Worm (Caenorhabditis elegans) whole organism, L1 larva: ENCODE measurements around the gene oac-14.

Experiments used
- C04F5.9 ChIP-seq: sonication (generic microtip); optimal IDR thresholded peaks from 2 replicates; lab custom pipeline; 2016; ENCODE audit warnings: missing genetic modification characterization, missing compliant biosample characterization
- C16A3.4 ChIP-seq: fragments of 150-350 bp; optimal IDR thresholded peaks from 2 replicates; lab custom pipeline; 2014; ENCODE audit warnings: missing biosample characterization, missing genetic modification characterization
- ceh-88 ChIP-seq: fragments of 200-800 bp; sonication (Bioruptor generic); IDR thresholded peaks from 2 replicates; pipeline ENCODE4 v1.3.6; 2022; ENCODE audit warnings: missing genetic modification characterization, missing compliant biosample characterization
- dpl-1 ChIP-seq, 3 experiments: fragments of 150-350 bp in 2 of 3; sonication (generic microtip) in 1 of 3; optimal IDR thresholded peaks; 2 replicates each; lab custom pipeline; 2014 to 2017; ENCODE audit warnings: missing biosample characterization in 3 of 3, missing genetic modification characterization in 3 of 3, missing genetic modification reagents in 3 of 3
- dsc-1 ChIP-seq: sonication (generic microtip); optimal IDR thresholded peaks from 2 replicates; lab custom pipeline; 2016; ENCODE audit warnings: mild to moderate bottlenecking, missing genetic modification characterization, missing compliant biosample characterization
- efl-1 ChIP-seq, 4 experiments: fragments of 150-350 bp; optimal IDR thresholded peaks in 3 of 4; peaks in 1 of 4; 1 replicate in 1 of 4; 2 replicates in 3 of 4; lab custom pipeline; 2014; ENCODE audit warnings: missing biosample characterization in 2 of 4, missing genetic modification characterization in 2 of 4, missing genetic modification reagents in 2 of 4
- egl-13 ChIP-seq: sonication (generic microtip); optimal IDR thresholded peaks from 2 replicates; lab custom pipeline; 2016; ENCODE audit warnings: missing genotype, missing genetic modification reagents, missing genetic modification characterization, missing compliant biosample characterization
- elt-2 ChIP-seq: sonication (generic microtip); optimal IDR thresholded peaks from 2 replicates; lab custom pipeline; 2016; ENCODE audit warnings: missing genetic modification characterization, mild to moderate bottlenecking, inconsistent platforms, missing compliant biosample characterization, missing genetic modification reagents
- elt-3 ChIP-seq, 6 experiments: fragments of 150-350 bp in 1 of 6; sonication (generic microtip); optimal IDR thresholded peaks; 2 replicates each; lab custom pipeline; 2017 to 2018; ENCODE audit warnings: missing biosample characterization in 6 of 6, missing genetic modification characterization in 6 of 6, inconsistent platforms in 1 of 6
- fkh-10 ChIP-seq: sonication (generic microtip); optimal IDR thresholded peaks from 2 replicates; lab custom pipeline; 2017; ENCODE audit warnings: missing biosample characterization, missing genetic modification reagents, missing genetic modification characterization
- fkh-4 ChIP-seq: sonication (generic microtip); optimal IDR thresholded peaks from 2 replicates; lab custom pipeline; 2016; ENCODE audit warnings: missing compliant biosample characterization, missing genetic modification characterization, borderline replicate concordance
- fkh-8 ChIP-seq: sonication (generic microtip); optimal IDR thresholded peaks from 2 replicates; lab custom pipeline; 2016; ENCODE audit warnings: mild to moderate bottlenecking, missing genetic modification characterization, missing compliant biosample characterization
- fos-1 ChIP-seq: fragments of 150-350 bp; optimal IDR thresholded peaks from 2 replicates; lab custom pipeline; 2014; ENCODE audit warnings: missing biosample characterization, missing genetic modification characterization
- grh-1 ChIP-seq: fragments of 200-800 bp; sonication (Bioruptor generic); IDR thresholded peaks from 2 replicates; pipeline ENCODE4 v1.3.6; 2022; ENCODE audit warnings: missing genetic modification reagents, missing genetic modification characterization, missing compliant biosample characterization
- lin-14 ChIP-seq: fragments of 200-800 bp; sonication (Bioruptor generic); optimal IDR thresholded peaks from 2 replicates; lab custom pipeline; 2018; ENCODE audit warnings: mild to moderate bottlenecking, missing genetic modification characterization, moderate library complexity, missing compliant biosample characterization
- lin-15B ChIP-seq: fragments of 150-350 bp; sonication (generic microtip); optimal IDR thresholded peaks from 3 replicates; lab custom pipeline; 2014; ENCODE audit warnings: missing biosample characterization, missing genetic modification characterization
- lin-35 ChIP-seq, 2 experiments: fragments of 150-350 bp; optimal IDR thresholded peaks; 2 replicates each; lab custom pipeline; 2014; ENCODE audit warnings: missing biosample characterization in 2 of 2, missing genetic modification characterization in 2 of 2, missing genetic modification reagents in 2 of 2
- lin-39 ChIP-seq: fragments of 150-350 bp; optimal IDR thresholded peaks from 2 replicates; lab custom pipeline; 2014; ENCODE audit warnings: missing biosample characterization, missing genetic modification reagents, missing genetic modification characterization
- lsy-2 ChIP-seq, 2 experiments: fragments of 150-350 bp; optimal IDR thresholded peaks; 2 replicates each; lab custom pipeline; 2014; ENCODE audit warnings: missing biosample characterization in 2 of 2, missing genetic modification characterization in 2 of 2
- mdl-1 ChIP-seq, 2 experiments: fragments of 150-350 bp; optimal IDR thresholded peaks; 2 replicates each; lab custom pipeline; 2014 to 2017; ENCODE audit warnings: missing biosample characterization in 2 of 2, missing genetic modification characterization in 2 of 2, inconsistent platforms in 1 of 2
- mep-1 ChIP-seq: fragments of 150-350 bp; optimal IDR thresholded peaks from 2 replicates; lab custom pipeline; 2014; ENCODE audit warnings: missing biosample characterization, missing genetic modification characterization
- nhr-28 ChIP-seq: fragments of 150-350 bp; optimal IDR thresholded peaks from 2 replicates; lab custom pipeline; 2014; ENCODE audit warnings: missing biosample characterization, missing genetic modification characterization
- nhr-71 ChIP-seq: sonication (generic microtip); optimal IDR thresholded peaks from 2 replicates; lab custom pipeline; 2016; ENCODE audit warnings: mild to moderate bottlenecking, missing genetic modification characterization, moderate library complexity, missing compliant biosample characterization
- nhr-76 ChIP-seq: sonication (generic microtip); optimal IDR thresholded peaks from 2 replicates; lab custom pipeline; 2017; ENCODE audit warnings: missing biosample characterization, missing genetic modification characterization
- nhr-77 ChIP-seq: fragments of 150-350 bp; optimal IDR thresholded peaks from 2 replicates; lab custom pipeline; 2014; ENCODE audit warnings: missing biosample characterization, missing genetic modification characterization
- nhr-90 ChIP-seq: sonication (generic microtip); optimal IDR thresholded peaks from 2 replicates; lab custom pipeline; 2016; ENCODE audit warnings: mild to moderate bottlenecking, missing genetic modification characterization, missing compliant biosample characterization; ENCODE audit not compliant: poor library complexity
- pqm-1 ChIP-seq: sonication (generic microtip); optimal IDR thresholded peaks from 3 replicates; lab custom pipeline; 2017; ENCODE audit warnings: missing biosample characterization, missing genetic modification characterization
- rnt-1 ChIP-seq: sonication (generic microtip); optimal IDR thresholded peaks from 2 replicates; lab custom pipeline; 2016; ENCODE audit warnings: mild to moderate bottlenecking, missing genetic modification characterization, moderate library complexity, missing compliant biosample characterization
- skn-1 ChIP-seq: fragments of 150-350 bp; optimal IDR thresholded peaks from 2 replicates; lab custom pipeline; 2014; ENCODE audit warnings: missing biosample characterization, missing genetic modification characterization
- snu-23 ChIP-seq: sonication (generic microtip); optimal IDR thresholded peaks from 2 replicates; lab custom pipeline; 2016; ENCODE audit warnings: missing genetic modification characterization, missing compliant biosample characterization
- sptf-1 ChIP-seq: fragments of 150-350 bp; optimal IDR thresholded peaks from 2 replicates; lab custom pipeline; 2014; ENCODE audit warnings: missing biosample characterization, missing genetic modification characterization
- swsn-7 ChIP-seq: sonication (generic microtip); optimal IDR thresholded peaks from 2 replicates; lab custom pipeline; 2016; ENCODE audit warnings: missing genetic modification characterization, missing compliant biosample characterization
- tbx-2 ChIP-seq: sonication (generic microtip); optimal IDR thresholded peaks from 2 replicates; lab custom pipeline; 2016; ENCODE audit warnings: missing genetic modification characterization, missing compliant biosample characterization
- tlp-1 ChIP-seq: fragments of 150-350 bp; optimal IDR thresholded peaks from 2 replicates; lab custom pipeline; 2014; ENCODE audit warnings: missing biosample characterization, missing genetic modification characterization
- unc-130 ChIP-seq: fragments of 150-350 bp; optimal IDR thresholded peaks from 2 replicates; lab custom pipeline; 2017; ENCODE audit warnings: missing biosample characterization, missing genetic modification characterization, inconsistent platforms
- unc-86 ChIP-seq: sonication (generic microtip); optimal IDR thresholded peaks from 2 replicates; lab custom pipeline; 2016; ENCODE audit warnings: missing genetic modification characterization, missing compliant biosample characterization
- xbp-1 ChIP-seq: sonication (generic microtip); optimal IDR thresholded peaks from 2 replicates; lab custom pipeline; 2016; ENCODE audit warnings: missing genetic modification characterization, missing compliant biosample characterization
- zip-4 ChIP-seq: fragments of 200-800 bp; sonication (Bioruptor generic); optimal IDR thresholded peaks from 2 replicates; lab custom pipeline; 2018; ENCODE audit warnings: mild to moderate bottlenecking, missing genetic modification characterization, moderate library complexity, missing compliant biosample characterization
- ztf-11 ChIP-seq, 2 experiments: sonication (generic microtip); optimal IDR thresholded peaks; 2 replicates each; lab custom pipeline; 2016 to 2017; ENCODE audit warnings: missing genetic modification characterization in 2 of 2, missing biosample characterization in 1 of 2, missing compliant biosample characterization in 1 of 2

The oac-14 gene

DNA sequence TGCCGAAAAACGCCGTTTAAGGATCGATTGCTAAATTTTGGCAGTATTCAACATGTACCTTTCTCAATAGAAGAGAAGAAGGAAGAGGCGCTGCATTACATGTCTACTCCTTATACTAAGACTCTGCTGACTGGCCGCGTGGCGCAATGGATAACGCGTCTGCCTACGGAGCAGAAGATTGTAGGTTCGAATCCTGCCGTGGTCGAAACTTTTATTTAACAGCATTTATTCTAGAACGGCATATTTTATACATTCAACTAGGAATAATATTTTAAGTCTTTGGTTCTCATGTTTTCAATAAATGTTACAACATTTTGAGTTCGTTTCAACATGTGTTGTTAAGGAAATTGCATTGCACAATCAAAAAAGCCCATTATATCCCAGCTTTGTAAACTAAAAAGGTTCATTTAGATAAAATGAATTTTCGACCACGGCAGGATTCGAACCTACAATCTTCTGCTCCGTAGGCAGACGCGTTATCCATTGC lies 9.2 kb downstream of the oac-14 start (continued):
- TF ChIP-seq snu-23 (GFP tag; lab: Kevin White, UChicago), result peak; percentile 77
- TF ChIP-seq mdl-1 (tag; optimal IDR thresholded peaks at IDR 0.05; lab: Kevin White, UChicago), result peak in 1 of 2 experiments; percentile 45
- TF ChIP-seq unc-86 (tag; lab: Kevin White, UChicago), result peak; percentile 31
- peak; percentile 44 for TF ChIP-seq tbx-2
- TF ChIP-seq fkh-8 (tag; lab: Kevin White, UChicago), result peak; percentile 36
- peak; percentile 69 for TF ChIP-seq mep-1 (tag; lab: Kevin White, UChicago)
- TF ChIP-seq lin-35 (GFP tag; optimal IDR thresholded peaks at IDR 0.05; lab: Kevin White, UChicago), result peak in 1 of 2 experiments; percentile 53
- TF ChIP-seq elt-3 (tag; optimal IDR thresholded peaks at IDR 0.05; lab: Kevin White, UChicago), result peak in 1 of 6 experiments; percentile 21
- TF ChIP-seq dsc-1 (tag; lab: Kevin White, UChicago), result peak; percentile 58
- peak; percentile 52 for TF ChIP-seq xbp-1 (tag; lab: Kevin White, UChicago)
- peak; percentile 59 for TF ChIP-seq swsn-7 (tag; lab: Kevin White, UChicago)

DNA sequence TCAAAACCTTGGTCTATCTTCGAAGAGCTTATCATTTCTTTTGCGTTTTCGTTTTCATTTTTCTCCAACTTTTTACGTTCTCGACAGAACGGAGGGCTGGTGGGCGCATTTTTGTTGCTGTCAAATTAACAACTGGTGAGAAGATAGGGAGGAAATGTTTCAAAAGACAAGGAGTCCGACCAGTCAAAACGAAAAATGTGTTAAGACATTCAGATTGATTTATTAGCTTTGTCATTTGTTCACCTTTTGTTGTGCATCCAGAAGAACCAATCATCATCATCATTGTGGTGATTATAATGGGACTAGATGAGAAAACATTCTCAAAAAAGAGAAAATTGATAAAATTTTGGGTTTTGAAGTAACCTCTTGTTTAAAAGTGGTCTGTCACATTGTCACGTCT lies 11.7 kb downstream of the oac-14 start:
- peak; percentile 66 for TF ChIP-seq rnt-1 (tag; lab: Kevin White, UChicago)
- TF ChIP-seq nhr-28, result no peak
- TF ChIP-seq C16A3.4 (tag; lab: Kevin White, UChicago), result no peak
- TF ChIP-seq nhr-71 (tag; lab: Kevin White, UChicago), result peak; percentile 31
- no peak for TF ChIP-seq tlp-1 (tag; lab: Kevin White, UChicago)
- no peak for TF ChIP-seq ceh-88 (GFP tag; lab: Robert Waterston, UW)
- peak; percentile 68 for TF ChIP-seq lin-14 (GFP tag; lab: Kevin White, UChicago)
- TF ChIP-seq elt-2, result no peak
- TF ChIP-seq lin-39, result peak; percentile 33
- no peak for TF ChIP-seq nhr-76 (tag; lab: Kevin White, UChicago)
- TF ChIP-seq, all 84 proteins: peak for 4

DNA sequence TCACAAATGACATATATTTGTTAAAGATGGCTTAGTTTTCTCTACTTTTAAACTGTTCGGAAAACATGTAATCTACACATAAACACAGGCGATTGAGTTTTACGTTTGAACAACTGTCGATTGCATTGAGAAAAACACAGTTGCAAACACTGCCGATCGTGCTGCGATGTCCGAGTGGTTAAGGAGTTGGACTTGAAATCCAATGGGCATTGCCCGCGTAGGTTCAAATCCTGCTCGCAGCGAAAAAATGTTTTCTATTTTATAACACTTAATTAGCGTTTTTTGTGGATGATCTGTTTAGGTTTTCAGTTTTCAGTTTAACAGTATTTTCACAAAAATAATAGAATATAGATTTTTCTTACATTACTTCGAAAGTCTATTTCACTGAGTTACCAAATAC lies 17.5 kb downstream of the oac-14 start:
- TF ChIP-seq nhr-71 (tag; lab: Kevin White, UChicago) (peak; percentile 24), dpl-1 (GFP tag; optimal IDR thresholded peaks at IDR 0.05; lab: Kevin White, UChicago) (no peak), lsy-2 (tag; optimal IDR thresholded peaks at IDR 0.05; lab: Kevin White, UChicago) (peak in 1 of 2 experiments; percentile 26), skn-1 (tag; lab: Kevin White, UChicago) (peak; percentile 9), C16A3.4 (tag; lab: Kevin White, UChicago) (peak; percentile 19), unc-130 (peak; percentile 22), rnt-1 (tag; lab: Kevin White, UChicago) (peak; percentile 40), efl-1 (optimal IDR thresholded peaks at IDR 0.05; lab: Kevin White, UChicago) (no peak), efl-1 (GFP tag; optimal IDR thresholded peaks at IDR 0.05 in 1 of 2; lab: Kevin White, UChicago) (peak in 1 of 2 experiments; percentile 86), fkh-10 (GFP tag; lab: Kevin White, UChicago) (no peak), snu-23 (GFP tag; lab: Kevin White, UChicago) (peak; percentile 28)

DNA sequence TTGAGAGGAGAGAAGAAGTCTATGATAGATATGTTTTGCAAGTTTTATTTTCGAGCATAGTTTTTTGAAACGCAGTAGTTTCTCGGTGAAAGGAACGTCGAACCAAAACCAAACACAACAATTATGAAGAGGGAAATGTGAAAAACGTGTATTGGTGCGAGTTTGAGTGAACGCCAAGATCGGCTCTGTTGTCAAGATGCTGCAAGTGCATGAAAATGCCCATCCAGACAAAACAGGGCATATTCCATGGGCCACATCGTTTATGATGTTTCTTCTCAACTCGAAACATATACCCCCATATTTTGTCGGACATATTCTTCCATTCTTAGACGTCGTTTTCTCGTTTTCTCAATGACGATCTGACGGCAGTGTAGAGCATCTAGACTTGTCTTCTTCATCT lies 18.8 kb downstream of the oac-14 start:
- TF ChIP-seq unc-86 (tag; lab: Kevin White, UChicago) (no peak), unc-130 (no peak)

DNA sequence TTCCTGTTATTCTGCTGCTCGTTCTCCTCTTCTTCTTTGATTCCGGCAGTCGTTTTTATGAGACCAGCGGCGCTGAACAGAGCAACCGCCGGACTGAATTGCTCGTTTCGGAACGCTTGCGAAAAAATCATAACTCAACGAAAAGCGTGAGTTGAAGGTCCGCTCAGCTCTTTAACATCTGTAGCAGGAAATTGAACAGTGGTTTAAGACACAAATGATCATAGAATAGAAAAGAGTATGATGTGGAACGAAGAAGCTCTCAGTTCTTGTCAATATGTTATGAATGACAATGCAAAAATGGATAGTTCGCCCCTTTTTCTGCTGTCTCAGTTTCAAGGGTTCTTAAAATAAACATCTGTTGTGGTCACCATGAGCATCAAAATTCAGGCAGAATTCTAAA lies 28.1 kb downstream of the oac-14 start:
- TF ChIP-seq fos-1 (tag; lab: Kevin White, UChicago) (no peak), lin-35 (GFP tag; optimal IDR thresholded peaks at IDR 0.05; lab: Kevin White, UChicago) (no peak), rnt-1 (tag; lab: Kevin White, UChicago) (no peak), egl-13 (tag; lab: Kevin White, UChicago) (no peak), lin-15B (no peak), zip-4 (GFP tag; lab: Kevin White, UChicago) (no peak), nhr-77 (tag; lab: Kevin White, UChicago) (no peak), ztf-11 (tag; optimal IDR thresholded peaks at IDR 0.05; lab: Kevin White, UChicago) (no peak), C04F5.9 (tag; lab: Kevin White, UChicago) (no peak), unc-130 (no peak), C16A3.4 (tag; lab: Kevin White, UChicago) (no peak), sptf-1 (no peak), pqm-1 (tag; lab: Kevin White, UChicago) (no peak), grh-1 (GFP tag; lab: Robert Waterston, UW) (no peak), ceh-88 (GFP tag; lab: Robert Waterston, UW) (no peak), fkh-4 (no peak), tlp-1 (tag; lab: Kevin White, UChicago) (no peak), nhr-90 (tag; lab: Kevin White, UChicago) (no peak), tbx-2 (no peak)
